Worm (Caenorhabditis elegans) whole organism, midembryonic: ENCODE measurements around the gene ttc-37.

Source experiments
- T22C8.4 ChIP-seq: fragments of 200-800 bp; sonication (Bioruptor generic); IDR thresholded peaks from 2 replicates; pipeline ENCODE4 v1.3.6; 2022; ENCODE audit warnings: missing genetic modification characterization, missing compliant biosample characterization
- cog-1 ChIP-seq: sonication (generic microtip); optimal IDR thresholded peaks from 2 replicates; lab custom pipeline; 2016; ENCODE audit warnings: missing genetic modification characterization, missing compliant biosample characterization
- flt-1 ChIP-seq: fragments of 200-800 bp; sonication (Bioruptor generic); IDR thresholded peaks from 2 replicates; pipeline ENCODE4 v1.3.6; 2022; ENCODE audit warnings: missing genetic modification characterization, missing compliant biosample characterization
- tab-1 ChIP-seq: fragments of 200-800 bp; sonication (Bioruptor generic); IDR thresholded peaks from 2 replicates; pipeline ENCODE4 v1.3.6; 2022; ENCODE audit warnings: missing genetic modification characterization, missing compliant biosample characterization
- ztf-29 ChIP-seq: fragments of 200-800 bp; sonication (Bioruptor generic); IDR thresholded peaks from 2 replicates; pipeline ENCODE4 v1.3.6; 2022; ENCODE audit warnings: missing genetic modification reagents, missing genetic modification characterization, missing compliant biosample characterization

DNA sequence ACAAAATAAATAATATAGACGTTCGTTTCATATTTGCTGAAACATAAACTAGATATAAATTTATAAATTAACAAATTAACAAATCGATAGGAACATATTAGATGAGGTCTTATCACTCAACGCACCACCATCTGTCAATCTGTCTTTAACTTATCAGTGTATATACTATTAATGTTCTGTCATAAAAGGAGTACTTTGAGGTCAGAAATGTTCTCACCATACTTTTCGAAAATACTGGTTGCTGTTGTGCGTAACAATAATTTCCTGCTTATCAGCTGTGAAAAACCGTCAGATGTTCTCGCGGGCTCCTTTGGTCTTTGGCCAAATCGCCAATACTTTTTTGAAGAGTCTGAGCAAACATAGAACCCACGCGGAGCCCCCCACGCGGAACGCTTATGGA, 11.8 kb upstream of the ttc-37 start, which contains the start of gene C03A7.13:
- no peak for TF ChIP-seq flt-1 (GFP tag; lab: Robert Waterston, UW)
- TF ChIP-seq tab-1, result no peak
- TF ChIP-seq ztf-29, result no peak
- no peak for TF ChIP-seq cog-1 (tag; lab: Kevin White, UChicago)
- TF ChIP-seq T22C8.4, result no peak
